Worm (Caenorhabditis elegans) whole organism, L3 larva: ENCODE data around the gene cpg-9.

ENCODE experiments used
- aly-2 ChIP-seq: fragments of 150-350 bp; optimal IDR thresholded peaks from 2 replicates; lab custom pipeline; 2014; ENCODE audit warnings: missing biosample characterization, missing genetic modification characterization
- ama-1 ChIP-seq: fragments of 150-350 bp; optimal IDR thresholded peaks from 2 replicates; lab custom pipeline; 2018
- elt-2 ChIP-seq: sonication (generic microtip); optimal IDR thresholded peaks from 2 replicates; lab custom pipeline; 2016; ENCODE audit warnings: missing genetic modification reagents, mild to moderate bottlenecking, missing genetic modification characterization, missing compliant biosample characterization
- elt-3 ChIP-seq, 3 experiments: fragments of 150-350 bp in 1 of 3; sonication (generic microtip) in 2 of 3; optimal IDR thresholded peaks; 2 replicates in 2 of 3; 4 replicates in 1 of 3; lab custom pipeline; 2014 to 2017; ENCODE audit warnings: missing biosample characterization in 3 of 3, missing genetic modification characterization in 3 of 3
- nhr-237 ChIP-seq: fragments of 150-350 bp; optimal IDR thresholded peaks from 2 replicates; lab custom pipeline; 2014; ENCODE audit warnings: missing biosample characterization, missing genetic modification characterization
- sea-2 ChIP-seq: fragments of 150-350 bp; sonication (generic microtip); optimal IDR thresholded peaks from 4 replicates; lab custom pipeline; 2014; ENCODE audit warnings: missing biosample characterization, missing genetic modification reagents, missing genetic modification characterization
- snpc-4 ChIP-seq: fragments of 150-350 bp; optimal IDR thresholded peaks from 2 replicates; lab custom pipeline; 2014; ENCODE audit warnings: missing biosample characterization, missing genetic modification characterization
- ztf-11 ChIP-seq: fragments of 150-350 bp; optimal IDR thresholded peaks from 2 replicates; lab custom pipeline; 2014; ENCODE audit warnings: missing biosample characterization, missing genetic modification characterization

DNA sequence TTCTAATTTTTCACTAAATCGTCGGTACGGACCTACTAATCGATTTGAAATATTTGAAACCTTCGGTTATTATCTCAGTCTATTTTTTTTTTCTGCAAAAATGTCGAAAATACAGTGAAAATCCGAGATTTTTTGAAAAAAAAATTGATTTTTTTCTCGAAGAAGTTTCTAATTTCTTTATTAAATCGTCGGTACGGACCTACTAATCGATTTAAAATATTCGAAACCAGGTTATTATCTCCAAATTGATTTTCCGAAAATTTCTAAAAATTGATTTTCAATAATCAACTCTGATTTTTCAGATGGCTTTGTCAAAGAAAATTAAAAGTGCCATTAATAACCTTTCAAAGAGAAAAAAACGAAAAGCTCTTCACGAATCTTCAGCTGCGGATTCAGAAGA, 16.6 kb downstream of the cpg-9 start, which contains the start of gene ivph-3:
- TF ChIP-seq ama-1 (lab: Kevin White, UChicago) (no peak), sea-2 (GFP tag; lab: Kevin White, UChicago) (no peak), elt-2 (tag; lab: Kevin White, UChicago) (no peak), nhr-237 (tag; lab: Kevin White, UChicago) (no peak), aly-2 (tag; lab: Kevin White, UChicago) (no peak), elt-3 (tag; optimal IDR thresholded peaks at IDR 0.05; lab: Kevin White, UChicago) (no peak), snpc-4 (no peak), ztf-11 (no peak)
